Fruit fly (Drosophila melanogaster) whole organism, embryonic: ENCODE data around the gene LSm7.

Experiments
- Adf1 ChIP-seq: fragments of 200-800 bp; sonication (Bioruptor generic); IDR thresholded peaks from 2 replicates; pipeline ENCODE4 v1.3.6; 2022; ENCODE audit warnings: missing biosample characterization, missing genetic modification characterization
- Asciz ChIP-seq: fragments of 200-800 bp; sonication (Bioruptor generic); optimal IDR thresholded peaks from 2 replicates; lab custom pipeline; 2017; ENCODE audit warnings: missing biosample characterization, mild to moderate bottlenecking, missing genetic modification characterization, missing genetic modification reagents
- CG10462 ChIP-seq: fragments of 200-800 bp; sonication (Bioruptor generic); optimal IDR thresholded peaks from 2 replicates; lab custom pipeline; 2016; ENCODE audit warnings: missing biosample characterization, missing genetic modification characterization
- CG11456 ChIP-seq: fragments of 200-800 bp; sonication (Bioruptor generic); IDR thresholded peaks from 3 replicates; pipeline ENCODE4 v1.3.6; 2022; ENCODE audit warnings: missing biosample characterization, missing genetic modification characterization
- CG11560 ChIP-seq: fragments of 200-800 bp; sonication (Bioruptor generic); IDR thresholded peaks from 3 replicates; pipeline ENCODE4 v1.3.6; 2022; ENCODE audit warnings: missing biosample characterization, missing genetic modification characterization
- CG17568 ChIP-seq: fragments of 200-800 bp; sonication (Bioruptor generic); optimal IDR thresholded peaks from 2 replicates; lab custom pipeline; 2018; ENCODE audit warnings: missing biosample characterization, mild to moderate bottlenecking, missing genetic modification characterization, moderate library complexity
- CG17802 ChIP-seq: fragments of 200-800 bp; sonication (Bioruptor generic); optimal IDR thresholded peaks from 2 replicates; lab custom pipeline; 2018; ENCODE audit warnings: missing biosample characterization, mild to moderate bottlenecking, missing genetic modification characterization, moderate library complexity
- CG18011 ChIP-seq: fragments of 200-800 bp; sonication (Bioruptor generic); optimal IDR thresholded peaks from 2 replicates; lab custom pipeline; 2017; ENCODE audit warnings: missing biosample characterization, missing genetic modification characterization, mild to moderate bottlenecking, moderate library complexity, missing genotype
- CG18599 ChIP-seq: fragments of 200-800 bp; sonication (Bioruptor generic); optimal IDR thresholded peaks from 3 replicates; lab custom pipeline; 2017; ENCODE audit warnings: missing biosample characterization, missing genetic modification characterization, mild to moderate bottlenecking, moderate library complexity, missing genetic modification reagents
- CG3281 ChIP-seq: fragments of 200-800 bp; sonication (Bioruptor generic); optimal IDR thresholded peaks from 3 replicates; lab custom pipeline; 2017; ENCODE audit warnings: missing biosample characterization, mild to moderate bottlenecking, missing genetic modification characterization
- CG7987 ChIP-seq: fragments of 200-800 bp; sonication (Bioruptor generic); optimal IDR thresholded peaks from 2 replicates; lab custom pipeline; 2018; ENCODE audit warnings: missing biosample characterization, mild to moderate bottlenecking, missing genetic modification characterization, moderate library complexity
- CTCF ChIP-seq: fragments of 200-800 bp; sonication (Bioruptor generic); optimal IDR thresholded peaks from 2 replicates; lab custom pipeline; 2017; ENCODE audit warnings: missing biosample characterization, mild to moderate bottlenecking, missing genetic modification characterization, moderate library complexity
- Dfd ChIP-seq, 2 experiments: fragments of >200 bp; optimal IDR thresholded peaks; 2 replicates each; lab custom pipeline; 2017; ENCODE audit warnings: missing biosample characterization in 2 of 2, missing genetic modification characterization in 2 of 2
- Dp ChIP-seq: fragments of 200-800 bp; sonication (Bioruptor generic); optimal IDR thresholded peaks from 2 replicates; lab custom pipeline; 2018; ENCODE audit warnings: missing biosample characterization, mild to moderate bottlenecking, missing genetic modification characterization, moderate library complexity
- Elba2 ChIP-seq: fragments of 200-800 bp; sonication (Bioruptor generic); optimal IDR thresholded peaks from 3 replicates; lab custom pipeline; 2016; ENCODE audit warnings: missing biosample characterization, missing genetic modification characterization
- H15 ChIP-seq: fragments of 200-800 bp; sonication (Bioruptor generic); IDR thresholded peaks from 3 replicates; pipeline ENCODE4 v1.3.6; 2022; ENCODE audit warnings: missing biosample characterization, missing genetic modification characterization
- HLH54F ChIP-seq: fragments of 200-800 bp; sonication (Bioruptor generic); optimal IDR thresholded peaks from 3 replicates; lab custom pipeline; 2016; ENCODE audit warnings: missing biosample characterization, missing genetic modification characterization
- Hand ChIP-seq: fragments of 200-800 bp; sonication (Bioruptor generic); optimal IDR thresholded peaks from 2 replicates; lab custom pipeline; 2017; ENCODE audit warnings: mild to moderate bottlenecking, missing biosample characterization, missing genetic modification reagents, missing genetic modification characterization
- Hey ChIP-seq: fragments of 200-800 bp; sonication (Bioruptor generic); optimal IDR thresholded peaks from 3 replicates; lab custom pipeline; 2018; ENCODE audit warnings: missing biosample characterization, mild to moderate bottlenecking, missing genetic modification characterization
- Hr78 ChIP-seq, 2 experiments: fragments of 200-800 bp in 1 of 2; fragments of >200 bp in 1 of 2; sonication (Bioruptor generic) in 1 of 2; optimal IDR thresholded peaks; 2 replicates each; lab custom pipeline; 2017 to 2019; ENCODE audit warnings: missing biosample characterization in 2 of 2, missing genetic modification characterization in 2 of 2, mild to moderate bottlenecking in 1 of 2, moderate library complexity in 1 of 2
- Med ChIP-seq: fragments of 200-800 bp; sonication (Bioruptor generic); peaks from one replicate; lab custom pipeline; 2016; ENCODE audit warnings: missing biosample characterization, missing genetic modification characterization, mild to moderate bottlenecking, inconsistent platforms, moderate library complexity
- NC2β ChIP-seq: fragments of 200-800 bp; sonication (Bioruptor generic); optimal IDR thresholded peaks from 2 replicates; lab custom pipeline; 2016; ENCODE audit warnings: missing biosample characterization, missing genetic modification characterization
- Nf-YA ChIP-seq: fragments of 200-800 bp; sonication (Bioruptor generic); IDR thresholded peaks from 2 replicates; pipeline ENCODE4 v1.3.6; 2022; ENCODE audit warnings: missing biosample characterization, missing genetic modification characterization
- Tbp ChIP-seq: fragments of >200 bp; optimal IDR thresholded peaks from 2 replicates; lab custom pipeline; 2018; ENCODE audit warnings: missing biosample characterization, missing genetic modification characterization
- amos ChIP-seq: fragments of 200-800 bp; sonication (Bioruptor generic); IDR thresholded peaks from 2 replicates; pipeline ENCODE4 v1.3.6; 2022; ENCODE audit warnings: missing biosample characterization, missing genetic modification characterization; ENCODE audit not compliant: partially characterized antibody
- bsh ChIP-seq, 2 experiments: fragments of 200-800 bp; sonication (Bioruptor generic); optimal IDR thresholded peaks; 2 replicates each; lab custom pipeline; 2017 to 2018; ENCODE audit warnings: mild to moderate bottlenecking in 2 of 2, missing biosample characterization in 2 of 2, missing genetic modification characterization in 2 of 2, moderate library complexity in 1 of 2
- chinmo ChIP-seq: fragments of 200-800 bp; sonication (Bioruptor generic); IDR thresholded peaks from 4 replicates; pipeline ENCODE4 v1.3.6; 2022; ENCODE audit warnings: missing biosample characterization, missing genetic modification characterization; ENCODE audit not compliant: partially characterized antibody
- corto ChIP-seq: fragments of 200-800 bp; sonication (Bioruptor generic); optimal IDR thresholded peaks from 2 replicates; lab custom pipeline; 2016; ENCODE audit warnings: missing biosample characterization, mild to moderate bottlenecking, missing genetic modification characterization, moderate library complexity
- exex ChIP-seq: fragments of 200-800 bp; sonication (Bioruptor generic); optimal IDR thresholded peaks from 4 replicates; lab custom pipeline; 2018; ENCODE audit warnings: missing biosample characterization, mild to moderate bottlenecking, missing genetic modification characterization, moderate library complexity
- fd64A ChIP-seq: fragments of 200-800 bp; sonication (Bioruptor generic); optimal IDR thresholded peaks from 3 replicates; lab custom pipeline; 2018; ENCODE audit warnings: missing biosample characterization, mild to moderate bottlenecking, missing genetic modification characterization
- ftz-f1 ChIP-seq: fragments of 200-800 bp; sonication (Bioruptor generic); optimal IDR thresholded peaks from 2 replicates; lab custom pipeline; 2016; ENCODE audit warnings: missing biosample characterization, missing genetic modification characterization
- grn ChIP-seq: fragments of 200-800 bp; sonication (Bioruptor generic); optimal IDR thresholded peaks from 3 replicates; lab custom pipeline; 2017; ENCODE audit warnings: missing biosample characterization, missing genetic modification characterization
- hbn ChIP-seq: fragments of 200-800 bp; sonication (Bioruptor generic); IDR thresholded peaks from 2 replicates; pipeline ENCODE4 v1.3.6; 2022; ENCODE audit warnings: missing biosample characterization, missing genetic modification characterization; ENCODE audit not compliant: partially characterized antibody
- klu ChIP-seq: fragments of 200-800 bp; sonication (Bioruptor generic); IDR thresholded peaks from 2 replicates; pipeline ENCODE4 v1.3.6; 2022; ENCODE audit warnings: missing biosample characterization, missing genetic modification characterization
- lola ChIP-seq, 3 experiments: fragments of >200 bp in 2 of 3; fragments of 200-800 bp in 1 of 3; sonication (Bioruptor generic) in 1 of 3; optimal IDR thresholded peaks; 2 replicates each; lab custom pipeline; 2017 to 2019; ENCODE audit warnings: missing biosample characterization in 3 of 3, missing genetic modification characterization in 3 of 3, mild to moderate bottlenecking in 1 of 3, moderate library complexity in 1 of 3
- mirr ChIP-seq: fragments of 200-800 bp; sonication (Bioruptor generic); optimal IDR thresholded peaks from 3 replicates; lab custom pipeline; 2018; ENCODE audit warnings: missing biosample characterization, mild to moderate bottlenecking, missing genetic modification characterization
- pan ChIP-seq, 4 experiments: fragments of >200 bp in 3 of 4; fragments of 200-800 bp in 1 of 4; sonication (Bioruptor generic) in 1 of 4; optimal IDR thresholded peaks in 3 of 4; IDR thresholded peaks in 1 of 4; 2 replicates each; pipeline versions ENCODE4 v1.3.6 to Lab custom; 2017 to 2022; ENCODE audit warnings: missing biosample characterization in 2 of 4, missing genetic modification characterization in 2 of 4, mixed read lengths in 1 of 4
- prd ChIP-seq, 3 experiments: fragments of >200 bp in 2 of 3; fragments of 200-800 bp in 1 of 3; sonication (Bioruptor generic) in 1 of 3; optimal IDR thresholded peaks in 2 of 3; IDR thresholded peaks in 1 of 3; 2 replicates in 2 of 3; 3 replicates in 1 of 3; pipeline versions ENCODE4 v1.3.6 to Lab custom; 2017 to 2022; ENCODE audit warnings: missing biosample characterization in 1 of 3, missing genetic modification characterization in 1 of 3
- sd ChIP-seq: fragments of 200-800 bp; sonication (Bioruptor generic); optimal IDR thresholded peaks from 3 replicates; lab custom pipeline; 2018; ENCODE audit warnings: missing biosample characterization, mild to moderate bottlenecking, missing genetic modification characterization, moderate library complexity
- sens-2 ChIP-seq: fragments of 200-800 bp; sonication (Bioruptor generic); IDR thresholded peaks from 2 replicates; pipeline ENCODE4 v1.3.6; 2022; ENCODE audit warnings: missing biosample characterization, missing genetic modification characterization
- seq ChIP-seq: fragments of 200-800 bp; sonication (Bioruptor generic); IDR thresholded peaks from 2 replicates; pipeline ENCODE4 v1.3.6; 2022; ENCODE audit warnings: missing biosample characterization, missing genetic modification characterization
- sisA ChIP-seq: fragments of 200-800 bp; sonication (Bioruptor generic); IDR thresholded peaks from 2 replicates; pipeline ENCODE4 v1.3.6; 2022; ENCODE audit warnings: missing biosample characterization, missing genetic modification characterization
- sna ChIP-seq: fragments of 200-800 bp; sonication (Bioruptor generic); IDR thresholded peaks from 2 replicates; pipeline ENCODE4 v1.3.6; 2022; ENCODE audit warnings: missing biosample characterization, missing genetic modification characterization; ENCODE audit not compliant: partially characterized antibody
- stc ChIP-seq: fragments of 200-800 bp; sonication (Bioruptor generic); IDR thresholded peaks from 2 replicates; pipeline ENCODE4 v1.3.6; 2022; ENCODE audit warnings: missing biosample characterization, missing genetic modification characterization
- tio ChIP-seq: fragments of 200-800 bp; sonication (Bioruptor generic); optimal IDR thresholded peaks from 2 replicates; lab custom pipeline; 2017; ENCODE audit warnings: missing biosample characterization, missing genetic modification characterization, inconsistent platforms
- vvl ChIP-seq: fragments of 200-800 bp; sonication (Bioruptor generic); IDR thresholded peaks from 2 replicates; pipeline ENCODE4 v1.3.6; 2022; ENCODE audit warnings: missing biosample characterization, missing genetic modification characterization

The LSm7 gene

dm6 chr2L:16791345-16791744, 48.4 kb upstream of the LSm7 start, which contains the start of gene CG17928 (continued):
- TF ChIP-seq pan (optimal IDR thresholded peaks at IDR 0.05; lab: Kevin White, UChicago) (no peak), pan (GFP tag; optimal IDR thresholded peaks at IDR 0.05 in 1 of 2, IDR thresholded peaks at IDR 0.05 in 1 of 2) (peak in 1 of 2 experiments; percentile 12), grn (GFP tag; lab: Kevin White, UChicago) (peak; percentile 47), chinmo (GFP tag; lab: Robert Waterston, UW) (peak; percentile 77; the same call in 1 of the 4 replicates), Dp (no peak), hbn (GFP tag; lab: Robert Waterston, UW) (0 out of 2 replicates have a peak, but pooled peaks have one; percentile 13), seq (GFP tag; lab: Robert Waterston, UW) (no peak), Tbp (GFP tag; lab: Kevin White, UChicago) (no peak), ftz-f1 (GFP tag; lab: Kevin White, UChicago) (peak; percentile 70), mirr (GFP tag; lab: Kevin White, UChicago) (peak; percentile 21), vvl (GFP tag; lab: Robert Waterston, UW) (peak; percentile 72), corto (GFP tag; lab: Kevin White, UChicago) (no peak), CTCF (GFP tag; lab: Kevin White, UChicago) (peak; percentile 9)
- TF ChIP-seq, all 482 proteins: peak for 22

dm6 chr2L:16790671-16791270, 47.9 kb upstream of the LSm7 start, which contains the start of gene Cyt-b5-r:
TSS of gene Cyt-b5-r (minus strand) at chr2L:16790721.
- no peak for TF ChIP-seq NC2β (GFP tag; lab: Kevin White, UChicago)
- TF ChIP-seq Elba2 (GFP tag; lab: Kevin White, UChicago): no peak
- TF ChIP-seq Adf1 (GFP tag; lab: Robert Waterston, UW): peak; percentile 77
- TF ChIP-seq fd64A: no peak
- 0 out of 2 replicates have a peak, but pooled peaks have one; percentile 6 for TF ChIP-seq sens-2 (GFP tag; lab: Robert Waterston, UW)
- TF ChIP-seq prd (optimal IDR thresholded peaks at IDR 0.05; lab: Kevin White, UChicago): no peak
- no peak for TF ChIP-seq prd (GFP tag; IDR thresholded peaks at IDR 0.05; lab: Robert Waterston, UW)
- TF ChIP-seq sisA (GFP tag; lab: Robert Waterston, UW): no peak
- no peak for TF ChIP-seq Dfd (GFP tag; optimal IDR thresholded peaks at IDR 0.05; lab: Kevin White, UChicago)
- peak; percentile 26 for TF ChIP-seq Hand (GFP tag; lab: Kevin White, UChicago)
- TF ChIP-seq CG18011 (GFP tag; lab: Kevin White, UChicago): no peak
- no peak for TF ChIP-seq Nf-YA (GFP tag; lab: Robert Waterston, UW)
- peak; percentile 17 for TF ChIP-seq Med (GFP tag; lab: Kevin White, UChicago)
- TF ChIP-seq Hey: peak; percentile 27
- no peak for TF ChIP-seq bsh (GFP tag; optimal IDR thresholded peaks at IDR 0.05; lab: Kevin White, UChicago)
- no peak for TF ChIP-seq CG17802 (tag; lab: Kevin White, UChicago)
- 0 out of 4 replicates have a peak, but pooled peaks have one; percentile 42 for TF ChIP-seq chinmo (GFP tag; lab: Robert Waterston, UW)
- peak; percentile 2 for TF ChIP-seq CG18599 (GFP tag; lab: Kevin White, UChicago)
- no peak for TF ChIP-seq CG10462 (GFP tag; lab: Kevin White, UChicago)
- no peak for TF ChIP-seq klu (GFP tag; lab: Robert Waterston, UW)
- no peak for TF ChIP-seq lola (GFP tag; optimal IDR thresholded peaks at IDR 0.05; lab: Kevin White, UChicago)
- TF ChIP-seq sna (GFP tag; lab: Robert Waterston, UW): no peak
- no peak for TF ChIP-seq CG11456
- TF ChIP-seq sd (tag; lab: Kevin White, UChicago): peak; percentile 58
- peak; percentile 1 for TF ChIP-seq CG3281 (GFP tag; lab: Kevin White, UChicago)
- peak in 1 of 2 experiments; percentile 56 for TF ChIP-seq Hr78 (GFP tag; optimal IDR thresholded peaks at IDR 0.05; lab: Kevin White, UChicago)
- no peak for TF ChIP-seq hbn (GFP tag; lab: Robert Waterston, UW)
- no peak for TF ChIP-seq vvl (GFP tag; lab: Robert Waterston, UW)
- TF ChIP-seq H15 (GFP tag; lab: Robert Waterston, UW): no peak
- TF ChIP-seq amos (GFP tag; lab: Robert Waterston, UW): no peak
- no peak for TF ChIP-seq Asciz (GFP tag; lab: Kevin White, UChicago)
- TF ChIP-seq CG11560: no peak
- TF ChIP-seq HLH54F (GFP tag; lab: Kevin White, UChicago): no peak
- peak; percentile 94 for TF ChIP-seq exex (tag; lab: Kevin White, UChicago)
- no peak for TF ChIP-seq CG17568 (GFP tag; lab: Kevin White, UChicago)
- no peak for TF ChIP-seq stc (GFP tag; lab: Robert Waterston, UW)
- no peak for TF ChIP-seq CG7987 (GFP tag; lab: Kevin White, UChicago)
- TF ChIP-seq tio: no peak
